Fruit fly (Drosophila melanogaster): ENCODE results near the gene Cpr65Ax2.

The Cpr65Ax2 gene

DNA sequence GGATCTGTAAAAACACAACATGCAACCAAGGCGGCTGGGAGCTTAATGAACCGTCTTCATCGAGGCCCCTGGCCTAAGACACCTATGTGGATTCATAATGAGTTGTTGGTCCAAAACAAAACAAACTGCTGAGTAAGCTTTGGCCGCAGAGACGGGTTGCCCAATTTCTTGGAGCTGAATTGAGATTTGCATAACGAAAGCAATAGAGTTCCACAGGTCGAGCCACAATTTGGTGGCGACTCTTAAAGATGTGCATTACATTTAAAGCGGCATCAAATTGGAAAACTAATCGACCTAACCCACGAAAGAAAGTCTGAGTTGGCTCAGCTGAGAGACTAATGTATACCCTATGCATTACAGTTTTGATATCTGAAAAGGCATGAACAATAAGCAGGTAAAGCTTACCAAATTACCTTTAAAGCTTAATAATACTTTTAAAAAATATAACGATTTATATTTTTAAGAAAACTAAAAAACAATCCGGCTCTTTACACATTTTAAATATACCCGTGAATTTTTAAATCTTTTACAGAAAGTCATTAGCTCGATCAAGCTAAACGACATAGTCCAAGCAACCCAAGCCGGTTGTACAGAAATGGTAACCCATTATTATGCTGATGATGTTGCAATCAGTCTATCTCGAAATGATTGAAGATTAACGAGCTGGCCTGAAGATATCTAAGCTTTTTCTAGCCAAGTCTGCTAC, 6.8 kb upstream of the Cpr65Ax2 start, which contains the start of gene CG13297 (continued):
- TF ChIP-seq prd (optimal IDR thresholded peaks at IDR 0.05): no peak
- TF ChIP-seq prd (GFP tag; IDR thresholded peaks at IDR 0.05): peak; percentile 59; the same call in 2 of the 3 replicates
- peak; percentile 88 for TF ChIP-seq abd-A (tag; optimal IDR thresholded peaks at IDR 0.05)
- TF ChIP-seq CG18619 (GFP tag; optimal IDR thresholded peaks at IDR 0.05): no peak
- peak; percentile 74 for TF ChIP-seq gem (tag; optimal IDR thresholded peaks at IDR 0.05)
- TF ChIP-seq bsh (GFP tag; optimal IDR thresholded peaks at IDR 0.05): no peak
- TF ChIP-seq ham (GFP tag; IDR thresholded peaks at IDR 0.05): no peak
- peak; percentile 40; the same call in 1 of the 2 replicates for TF ChIP-seq CG4730 (GFP tag; IDR thresholded peaks at IDR 0.05)
- TF ChIP-seq ERR (GFP tag; optimal IDR thresholded peaks at IDR 0.05): no peak
- peak; percentile 18 for TF ChIP-seq salm (tag; optimal IDR thresholded peaks at IDR 0.05)
- peak; percentile 78 for TF ChIP-seq CG2712 (tag; optimal IDR thresholded peaks at IDR 0.05)
- no peak for TF ChIP-seq CG4617 (GFP tag; optimal IDR thresholded peaks at IDR 0.05; ENCODE audit: borderline replicate concordance)
- peak; percentile 66 for TF ChIP-seq CG8924 (tag; optimal IDR thresholded peaks at IDR 0.05)
- no peak for TF ChIP-seq Usf (GFP tag; optimal IDR thresholded peaks at IDR 0.05)
- no peak for TF ChIP-seq Sin3A (optimal IDR thresholded peaks at IDR 0.05)
- no peak for TF ChIP-seq CG10321 (GFP tag; IDR thresholded peaks at IDR 0.05)
- TF ChIP-seq CG6813 (GFP tag; optimal IDR thresholded peaks at IDR 0.05): peak; percentile 17
- TF ChIP-seq crp (GFP tag; optimal IDR thresholded peaks at IDR 0.05): no peak
- peak in 1 of 2 experiments; percentile 2 for TF ChIP-seq Pdp1 (GFP tag; optimal IDR thresholded peaks at IDR 0.05)
- TF ChIP-seq C15 (GFP tag; IDR thresholded peaks at IDR 0.05): no peak
- TF ChIP-seq HmgZ (tag; optimal IDR thresholded peaks at IDR 0.05): no peak
- TF ChIP-seq fd102C (GFP tag; optimal IDR thresholded peaks at IDR 0.05): no peak
- no peak for TF ChIP-seq z (GFP tag; IDR thresholded peaks at IDR 0.05)
- TF ChIP-seq sob (GFP tag; IDR thresholded peaks at IDR 0.05): peak; percentile 40; the same call in 1 of the 2 replicates
- peak; percentile 84 for TF ChIP-seq CG31441 (GFP tag; IDR thresholded peaks at IDR 0.05)
- 0 out of 2 replicates have a peak, but pooled peaks have one; percentile 30 for TF ChIP-seq Ada2b (GFP tag; IDR thresholded peaks at IDR 0.05)
- no peak for TF ChIP-seq CG7963 (GFP tag; IDR thresholded peaks at IDR 0.05; ENCODE audit: partially characterized antibody)
- no peak for TF ChIP-seq rib (GFP tag; IDR thresholded peaks at IDR 0.05)
- peak; percentile 88 for TF ChIP-seq dmrt99B (tag; optimal IDR thresholded peaks at IDR 0.05)
- TF ChIP-seq zf30C (GFP tag; optimal IDR thresholded peaks at IDR 0.05): no peak
- TF ChIP-seq tx (GFP tag; optimal IDR thresholded peaks at IDR 0.05): no peak
- no peak for TF ChIP-seq Oaz (GFP tag; IDR thresholded peaks at IDR 0.05)
- peak; percentile 26 for TF ChIP-seq lab (GFP tag; optimal IDR thresholded peaks at IDR 0.05)
- TF ChIP-seq CG16779 (GFP tag; IDR thresholded peaks at IDR 0.05): no peak
- no peak for TF ChIP-seq CG13287 (GFP tag; IDR thresholded peaks at IDR 0.05; ENCODE audit: partially characterized antibody)
- TF ChIP-seq ewg (GFP tag; optimal IDR thresholded peaks at IDR 0.05): peak; percentile 21
- TF ChIP-seq ken (GFP tag; IDR thresholded peaks at IDR 0.05): peak; percentile 21; the same call in 1 of the 3 replicates
- TF ChIP-seq gsb-n (tag; optimal IDR thresholded peaks at IDR 0.05): peak; percentile 17
- TF ChIP-seq mam (GFP tag; optimal IDR thresholded peaks at IDR 0.05): no peak
- no peak for TF ChIP-seq CG1832 (GFP tag; optimal IDR thresholded peaks at IDR 0.05)
- no peak for TF ChIP-seq CG1647 (GFP tag; optimal IDR thresholded peaks at IDR 0.05)
- peak; percentile 1 for TF ChIP-seq Med (GFP tag)
- TF ChIP-seq Rx (GFP tag; IDR thresholded peaks at IDR 0.05): no peak; the same call in 1 of the 2 replicates
- no peak for TF ChIP-seq twi (tag; optimal IDR thresholded peaks at IDR 0.05)
- TF ChIP-seq CG12104 (GFP tag; optimal IDR thresholded peaks at IDR 0.05): peak; percentile 27
- peak; percentile 43 for TF ChIP-seq NfI (GFP tag; optimal IDR thresholded peaks at IDR 0.05)
- no peak for TF ChIP-seq CkIIα-i1 (GFP tag; IDR thresholded peaks at IDR 0.05)
- TF ChIP-seq Six4 (GFP tag; optimal IDR thresholded peaks at IDR 0.05): no peak
- TF ChIP-seq Xrp1 (GFP tag; IDR thresholded peaks at IDR 0.05): peak; percentile 33; the same call in 1 of the 2 replicates
- no peak for TF ChIP-seq h (optimal IDR thresholded peaks at IDR 0.05)
